ENCODE assay signal across 1 fruit fly cellular context in the genomic region with DNA sequence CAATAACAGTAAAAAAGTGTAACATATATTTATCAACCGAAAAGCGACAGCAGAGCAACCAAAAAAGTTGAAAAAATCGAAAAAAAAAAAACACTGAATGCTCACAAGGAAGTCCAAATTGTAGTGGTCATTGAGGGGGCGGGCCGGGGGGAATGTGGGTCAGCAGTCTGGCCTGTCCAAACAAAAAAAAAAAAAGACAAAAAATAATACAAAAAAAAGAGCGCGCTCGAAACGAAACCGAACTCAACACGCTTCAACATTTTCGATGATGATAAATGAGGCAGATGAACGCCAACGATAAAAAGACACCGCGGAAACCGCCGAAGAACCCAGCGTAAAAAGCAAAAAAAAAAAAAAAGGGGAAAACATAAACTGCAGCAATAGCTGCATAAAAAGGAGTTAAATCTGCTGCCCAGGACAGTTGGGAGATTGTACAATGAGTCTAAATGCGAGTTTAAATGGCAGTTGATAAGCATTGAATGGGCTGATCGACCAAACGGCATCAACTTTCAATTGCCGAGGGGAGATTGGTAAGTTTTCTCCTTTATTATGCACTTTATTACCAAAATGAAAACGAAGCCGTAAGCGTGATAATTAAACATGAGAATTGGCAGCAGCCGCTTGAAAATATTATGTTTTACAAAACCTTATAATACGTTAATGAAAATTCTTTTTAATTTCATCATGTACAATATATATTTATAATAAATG.
TF ChIP-seq lines count a peak whose summit lies in the region.

No protein-coding gene starts in this region.

TF ChIP-seq in whole organism, prepupa, 60 proteins besides CTCF, POLR2A, EP300 and RAD21 (continued from another document):
- TF ChIP-seq esn (GFP tag; optimal IDR thresholded peaks at IDR 0.05; lab: Kevin White, UChicago), result peak; percentile 7
- TF ChIP-seq Sox102F (GFP tag; optimal IDR thresholded peaks at IDR 0.05; lab: Kevin White, UChicago), result peak; percentile 66
- peak in 1 of 2 experiments; percentile 4 for TF ChIP-seq ss (GFP tag; optimal IDR thresholded peaks at IDR 0.05; lab: Kevin White, UChicago)
- peak; percentile 14 for TF ChIP-seq vri (GFP tag; optimal IDR thresholded peaks at IDR 0.05; lab: Kevin White, UChicago)
- peak; percentile 0 for TF ChIP-seq Eip93F (GFP tag; optimal IDR thresholded peaks at IDR 0.05; lab: Kevin White, UChicago)
- no peak for TF ChIP-seq fkh (GFP tag; optimal IDR thresholded peaks at IDR 0.05; lab: Kevin White, UChicago)
- peak; percentile 50; the same call in 1 of the 3 replicates for TF ChIP-seq eg (GFP tag; IDR thresholded peaks at IDR 0.05; lab: Robert Waterston, UW)
- peak; percentile 38 for TF ChIP-seq achi (GFP tag; optimal IDR thresholded peaks at IDR 0.05; lab: Kevin White, UChicago)
- no peak for TF ChIP-seq CG3032 (tag; optimal IDR thresholded peaks at IDR 0.05; lab: Kevin White, UChicago)
- TF ChIP-seq Ets96B (tag; optimal IDR thresholded peaks at IDR 0.05; lab: Kevin White, UChicago), result no peak
- no peak for TF ChIP-seq Ets21C (GFP tag; optimal IDR thresholded peaks at IDR 0.05; lab: Kevin White, UChicago)
